Fruit fly (Drosophila melanogaster): ENCODE measurements around the gene Ccp84Ae.

dm6 chr3R:6696221-6696749, 4.7 kb upstream of the Ccp84Ae start, which contains the start of gene Ccp84Ac:
- TF ChIP-seq CG1620 (GFP tag; optimal IDR thresholded peaks at IDR 0.05), result no peak
- TF ChIP-seq cnc (optimal IDR thresholded peaks at IDR 0.05), result no peak
- TF ChIP-seq toe (GFP tag; optimal IDR thresholded peaks at IDR 0.05), result no peak
- no peak for TF ChIP-seq Mnt (GFP tag; optimal IDR thresholded peaks at IDR 0.05)
- no peak for TF ChIP-seq bab1 (GFP tag; optimal IDR thresholded peaks at IDR 0.05)
- no peak for TF ChIP-seq Hr96 (GFP tag; optimal IDR thresholded peaks at IDR 0.05)
- TF ChIP-seq CG7101 (tag; optimal IDR thresholded peaks at IDR 0.05), result no peak
- no peak for TF ChIP-seq CG12768 (GFP tag; optimal IDR thresholded peaks at IDR 0.05)
- no peak for TF ChIP-seq tj (GFP tag; optimal IDR thresholded peaks at IDR 0.05)
- TF ChIP-seq Crg-1 (GFP tag; optimal IDR thresholded peaks at IDR 0.05), result no peak

Data from whole organism, adult.